Worm (Caenorhabditis elegans): ENCODE measurements around the gene T28A11.18.

ce11 chrV:3242984-3243383 is 24.9 kb downstream of the T28A11.18 start, which contains the start of gene gst-23:
- TF ChIP-seq nhr-237 (tag; optimal IDR thresholded peaks at IDR 0.05) = no peak
- no peak for TF ChIP-seq mdl-1 (tag; optimal IDR thresholded peaks at IDR 0.05)
- no peak for TF ChIP-seq F49E8.2 (tag; optimal IDR thresholded peaks at IDR 0.05; ENCODE audit: borderline replicate concordance)
- TF ChIP-seq saeg-2 (GFP tag; IDR thresholded peaks at IDR 0.05) = no peak
- no peak for TF ChIP-seq mxl-3 (GFP tag; optimal IDR thresholded peaks at IDR 0.05)
